Worm (Caenorhabditis elegans) whole organism, L1 larva: ENCODE measurements around the gene K01A11.3.

ENCODE experiments used
- C16A3.4 ChIP-seq: fragments of 150-350 bp; optimal IDR thresholded peaks from 2 replicates; lab custom pipeline; 2014; ENCODE audit warnings: missing biosample characterization, missing genetic modification characterization
- aly-2 ChIP-seq: fragments of 150-350 bp; optimal IDR thresholded peaks from 2 replicates; lab custom pipeline; 2014; ENCODE audit warnings: missing biosample characterization, missing genetic modification characterization
- blmp-1 ChIP-seq: fragments of 150-350 bp; optimal IDR thresholded peaks from 2 replicates; lab custom pipeline; 2014; ENCODE audit warnings: missing biosample characterization, missing genetic modification characterization
- ceh-88 ChIP-seq: fragments of 200-800 bp; sonication (Bioruptor generic); IDR thresholded peaks from 2 replicates; pipeline ENCODE4 v1.3.6; 2022; ENCODE audit warnings: missing genetic modification characterization, missing compliant biosample characterization
- ceh-90 ChIP-seq: sonication (generic microtip); optimal IDR thresholded peaks from 2 replicates; lab custom pipeline; 2016; ENCODE audit warnings: missing genetic modification characterization, missing compliant biosample characterization
- ces-1 ChIP-seq: fragments of 150-350 bp; optimal IDR thresholded peaks from 2 replicates; lab custom pipeline; 2014; ENCODE audit warnings: missing biosample characterization, missing genetic modification reagents, missing genetic modification characterization
- efl-1 ChIP-seq, 4 experiments: fragments of 150-350 bp; optimal IDR thresholded peaks in 3 of 4; peaks in 1 of 4; 1 replicate in 1 of 4; 2 replicates in 3 of 4; lab custom pipeline; 2014; ENCODE audit warnings: missing biosample characterization in 2 of 4, missing genetic modification characterization in 2 of 4, missing genetic modification reagents in 2 of 4
- elt-2 ChIP-seq: sonication (generic microtip); optimal IDR thresholded peaks from 2 replicates; lab custom pipeline; 2016; ENCODE audit warnings: missing genetic modification characterization, mild to moderate bottlenecking, inconsistent platforms, missing compliant biosample characterization, missing genetic modification reagents
- fkh-4 ChIP-seq: sonication (generic microtip); optimal IDR thresholded peaks from 2 replicates; lab custom pipeline; 2016; ENCODE audit warnings: missing compliant biosample characterization, missing genetic modification characterization, borderline replicate concordance
- hlh-17 ChIP-seq: fragments of 200-800 bp; sonication (Bioruptor generic); optimal IDR thresholded peaks from 2 replicates; lab custom pipeline; 2018; ENCODE audit warnings: missing genetic modification characterization, mild to moderate bottlenecking, missing compliant biosample characterization, moderate library complexity, borderline replicate concordance
- jun-1 ChIP-seq: fragments of 150-350 bp; optimal IDR thresholded peaks from 2 replicates; lab custom pipeline; 2014; ENCODE audit warnings: missing biosample characterization, missing genetic modification reagents, missing genetic modification characterization
- lin-13 ChIP-seq: fragments of 150-350 bp; optimal IDR thresholded peaks from 2 replicates; lab custom pipeline; 2014; ENCODE audit warnings: missing biosample characterization, missing genetic modification reagents, missing genetic modification characterization
- lin-39 ChIP-seq: fragments of 150-350 bp; optimal IDR thresholded peaks from 2 replicates; lab custom pipeline; 2014; ENCODE audit warnings: missing biosample characterization, missing genetic modification reagents, missing genetic modification characterization
- nhr-12 ChIP-seq: sonication (generic microtip); optimal IDR thresholded peaks from 2 replicates; lab custom pipeline; 2017; ENCODE audit warnings: missing biosample characterization, missing genetic modification characterization
- nhr-20 ChIP-seq: sonication (generic microtip); optimal IDR thresholded peaks from 2 replicates; lab custom pipeline; 2016; ENCODE audit warnings: mild to moderate bottlenecking, missing genetic modification characterization, missing compliant biosample characterization
- nhr-237 ChIP-seq: fragments of 150-350 bp; optimal IDR thresholded peaks from 2 replicates; lab custom pipeline; 2014; ENCODE audit warnings: missing biosample characterization, missing genetic modification characterization
- nhr-76 ChIP-seq: sonication (generic microtip); optimal IDR thresholded peaks from 2 replicates; lab custom pipeline; 2017; ENCODE audit warnings: missing biosample characterization, missing genetic modification characterization
- nhr-90 ChIP-seq: sonication (generic microtip); optimal IDR thresholded peaks from 2 replicates; lab custom pipeline; 2016; ENCODE audit warnings: mild to moderate bottlenecking, missing genetic modification characterization, missing compliant biosample characterization; ENCODE audit not compliant: poor library complexity
- pax-3 ChIP-seq: fragments of 200-800 bp; sonication (Bioruptor generic); optimal IDR thresholded peaks from 2 replicates; lab custom pipeline; 2018; ENCODE audit warnings: mild to moderate bottlenecking, missing genetic modification characterization, moderate library complexity, missing compliant biosample characterization
- rnt-1 ChIP-seq: sonication (generic microtip); optimal IDR thresholded peaks from 2 replicates; lab custom pipeline; 2016; ENCODE audit warnings: mild to moderate bottlenecking, missing genetic modification characterization, moderate library complexity, missing compliant biosample characterization
- snpc-4 ChIP-seq: fragments of 150-350 bp; optimal IDR thresholded peaks from 2 replicates; lab custom pipeline; 2014; ENCODE audit warnings: missing biosample characterization, missing genetic modification characterization
- tbx-2 ChIP-seq: sonication (generic microtip); optimal IDR thresholded peaks from 2 replicates; lab custom pipeline; 2016; ENCODE audit warnings: missing genetic modification characterization, missing compliant biosample characterization
- tlp-1 ChIP-seq: fragments of 150-350 bp; optimal IDR thresholded peaks from 2 replicates; lab custom pipeline; 2014; ENCODE audit warnings: missing biosample characterization, missing genetic modification characterization

Gene K01A11.3

DNA sequence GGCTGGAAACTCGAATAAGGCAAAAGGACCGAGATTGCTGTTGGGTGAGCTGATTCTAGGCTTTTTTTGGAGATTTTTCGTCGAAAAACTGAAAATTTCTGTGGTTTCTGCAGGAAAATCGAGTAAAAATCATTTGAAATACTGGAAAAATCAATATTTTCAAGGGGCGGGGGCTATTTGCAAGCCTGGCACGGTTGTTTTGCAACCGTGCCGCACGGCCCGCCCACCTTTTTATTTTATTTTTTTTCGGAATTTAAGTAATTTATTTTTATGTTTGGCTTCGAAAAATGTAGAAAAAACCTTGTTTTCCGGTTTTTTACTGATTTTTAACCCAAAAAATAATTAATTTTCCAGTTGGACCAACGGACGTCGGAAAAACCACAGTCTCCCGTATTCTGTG lies 53.9 kb downstream of the K01A11.3 start:
- no peak for TF ChIP-seq snpc-4 (tag; lab: Kevin White, UChicago)
- no peak for TF ChIP-seq pax-3 (tag; lab: Kevin White, UChicago)
- no peak for TF ChIP-seq nhr-12 (tag; lab: Kevin White, UChicago)
- no peak for TF ChIP-seq hlh-17 (GFP tag; lab: Kevin White, UChicago)
- TF ChIP-seq blmp-1 (tag; lab: Kevin White, UChicago), result no peak
- no peak for TF ChIP-seq elt-2 (tag; lab: Kevin White, UChicago)
- no peak for TF ChIP-seq ceh-90 (tag; lab: Kevin White, UChicago)
- TF ChIP-seq nhr-237 (tag; lab: Kevin White, UChicago), result no peak
- no peak for TF ChIP-seq tlp-1 (tag; lab: Kevin White, UChicago)
- TF ChIP-seq aly-2 (tag; lab: Kevin White, UChicago), result no peak
- no peak for TF ChIP-seq nhr-76 (tag; lab: Kevin White, UChicago)
- TF ChIP-seq ceh-88 (GFP tag; lab: Robert Waterston, UW), result no peak
- no peak for TF ChIP-seq nhr-90
- no peak for TF ChIP-seq nhr-20 (tag; lab: Kevin White, UChicago)
- no peak for TF ChIP-seq ces-1 (GFP tag; lab: Kevin White, UChicago)
- TF ChIP-seq jun-1 (tag; lab: Kevin White, UChicago), result no peak
- no peak for TF ChIP-seq rnt-1 (tag; lab: Kevin White, UChicago)
- TF ChIP-seq lin-39 (tag; lab: Kevin White, UChicago), result no peak
- no peak for TF ChIP-seq tbx-2 (tag; lab: Kevin White, UChicago)
- no peak for TF ChIP-seq lin-13 (GFP tag; lab: Kevin White, UChicago)

ce11 chrIII:3397678-3398077 lies 54.7 kb downstream of the K01A11.3 start, which contains the start of gene clpf-1:
Gene clpf-1, plus strand, starts transcription at chrIII:3397743.
- TF ChIP-seq fkh-4 (tag; lab: Kevin White, UChicago) (no peak), efl-1 (optimal IDR thresholded peaks at IDR 0.05; lab: Kevin White, UChicago) (no peak), efl-1 (GFP tag; optimal IDR thresholded peaks at IDR 0.05 in 1 of 2; lab: Kevin White, UChicago) (peak in 1 of 2 experiments; percentile 70), C16A3.4 (tag; lab: Kevin White, UChicago) (no peak)
